Worm (Caenorhabditis elegans) whole organism, L4 larva: Measurements from ENCODE around the gene Y73B6BL.22.

Source experiments
- F10B5.3 ChIP-seq: sonication (generic microtip); optimal IDR thresholded peaks from 2 replicates; lab custom pipeline; 2016; ENCODE audit warnings: mild to moderate bottlenecking, missing genetic modification characterization, missing compliant biosample characterization
- F26F4.8 ChIP-seq: fragments of 200-800 bp; sonication (Bioruptor generic); conservative IDR thresholded peaks from 2 replicates; pipeline ENCODE4 v1.3.6; 2022; ENCODE audit warnings: missing genetic modification characterization, missing compliant biosample characterization
- F37D6.2 ChIP-seq: sonication (generic microtip); optimal IDR thresholded peaks from 2 replicates; lab custom pipeline; 2016; ENCODE audit warnings: mild to moderate bottlenecking, missing genetic modification characterization, missing compliant biosample characterization
- F44E2.7 ChIP-seq: fragments of 200-800 bp; sonication (Bioruptor generic); IDR thresholded peaks from 2 replicates; pipeline ENCODE4 v2.1.2; 2022; ENCODE audit warnings: missing genetic modification characterization, missing compliant biosample characterization
- T20F7.1 ChIP-seq: fragments of 200-800 bp; sonication (Bioruptor generic); optimal IDR thresholded peaks from 2 replicates; lab custom pipeline; 2018; ENCODE audit warnings: mild to moderate bottlenecking, missing genetic modification characterization, missing compliant biosample characterization
- Y105C5A.15 ChIP-seq: fragments of 200-800 bp; sonication (Bioruptor generic); IDR thresholded peaks from 2 replicates; pipeline ENCODE4 v1.3.6; 2022; ENCODE audit warnings: missing genetic modification characterization, missing compliant biosample characterization
- Y48G9A.11 ChIP-seq: fragments of 200-800 bp; sonication (Bioruptor generic); IDR thresholded peaks from 2 replicates; pipeline ENCODE4 v1.3.6; 2022; ENCODE audit warnings: missing genetic modification reagents, missing genetic modification characterization, missing compliant biosample characterization
- Y5F2A.4 ChIP-seq: fragments of 200-800 bp; sonication (Bioruptor generic); optimal IDR thresholded peaks from 2 replicates; lab custom pipeline; 2018; ENCODE audit warnings: mild to moderate bottlenecking, missing genetic modification characterization, missing compliant biosample characterization
- aha-1 ChIP-seq: fragments of 150-350 bp; peaks from one replicate; lab custom pipeline; 2014; ENCODE audit warnings: missing biosample characterization, missing genetic modification characterization
- ama-1 ChIP-seq: fragments of 150-350 bp; optimal IDR thresholded peaks from 2 replicates; lab custom pipeline; 2014; ENCODE audit warnings: inconsistent platforms, mixed read lengths
- attf-4 ChIP-seq: sonication (generic microtip); optimal IDR thresholded peaks from 3 replicates; lab custom pipeline; 2017; ENCODE audit warnings: missing biosample characterization, missing genetic modification characterization
- ceh-28 ChIP-seq: fragments of 150-350 bp; optimal IDR thresholded peaks from 2 replicates; lab custom pipeline; 2014; ENCODE audit warnings: missing biosample characterization, missing genetic modification reagents, missing genetic modification characterization
- ceh-62 ChIP-seq: sonication (generic microtip); optimal IDR thresholded peaks from 2 replicates; lab custom pipeline; 2017; ENCODE audit warnings: missing biosample characterization, missing genetic modification characterization
- ceh-82 ChIP-seq: sonication (generic microtip); optimal IDR thresholded peaks from 2 replicates; lab custom pipeline; 2017; ENCODE audit warnings: missing biosample characterization, missing genetic modification characterization
- ctbp-1 ChIP-seq: fragments of 200-800 bp; sonication (Bioruptor generic); IDR thresholded peaks from 2 replicates; pipeline ENCODE4 v1.3.6; 2022; ENCODE audit warnings: missing genetic modification reagents, missing genetic modification characterization, missing compliant biosample characterization
- daf-12 ChIP-seq: fragments of 150-350 bp; optimal IDR thresholded peaks from 2 replicates; lab custom pipeline; 2014; ENCODE audit warnings: missing biosample characterization, missing genetic modification reagents, missing genetic modification characterization
- daf-19 ChIP-seq: fragments of 200-800 bp; sonication (Bioruptor generic); conservative IDR thresholded peaks from 2 replicates; pipeline ENCODE4 v1.3.6; 2022; ENCODE audit warnings: missing genetic modification characterization, missing compliant biosample characterization
- dmd-8 ChIP-seq: fragments of 200-800 bp; sonication (Bioruptor generic); IDR thresholded peaks from 2 replicates; pipeline ENCODE4 v1.3.6; 2022; ENCODE audit warnings: missing genetic modification characterization, missing compliant biosample characterization
- dmd-9 ChIP-seq: fragments of 200-800 bp; sonication (Bioruptor generic); IDR thresholded peaks from 2 replicates; pipeline ENCODE4 v1.3.6; 2022; ENCODE audit warnings: missing genetic modification reagents, missing genetic modification characterization, missing compliant biosample characterization
- duxl-1 ChIP-seq: sonication (generic microtip); optimal IDR thresholded peaks from 2 replicates; lab custom pipeline; 2016; ENCODE audit warnings: mild to moderate bottlenecking, missing genetic modification characterization, moderate library complexity, missing compliant biosample characterization; ENCODE audit not compliant: poor library complexity
- dve-1 ChIP-seq: sonication (generic microtip); optimal IDR thresholded peaks from 2 replicates; lab custom pipeline; 2017; ENCODE audit warnings: antibody characterized with exemption, mild to moderate bottlenecking, missing genetic modification characterization, missing compliant biosample characterization; ENCODE audit not compliant: insufficient read depth
- egl-27 ChIP-seq: sonication (generic microtip); optimal IDR thresholded peaks from 3 replicates; lab custom pipeline; 2017; ENCODE audit warnings: missing biosample characterization, missing genetic modification reagents, missing genetic modification characterization
- fkh-10 ChIP-seq: fragments of 150-350 bp; optimal IDR thresholded peaks from 2 replicates; lab custom pipeline; 2014; ENCODE audit warnings: missing biosample characterization, missing genetic modification reagents, missing genetic modification characterization
- fos-1 ChIP-seq: fragments of 150-350 bp; optimal IDR thresholded peaks from 2 replicates; lab custom pipeline; 2014; ENCODE audit warnings: missing biosample characterization, missing genetic modification characterization
- hif-1 ChIP-seq, 2 experiments: sonication (generic microtip); optimal IDR thresholded peaks; 2 replicates each; lab custom pipeline; 2016 to 2017; ENCODE audit warnings: missing compliant biosample characterization in 2 of 2, missing genetic modification characterization in 2 of 2, missing genetic modification reagents in 2 of 2, missing genotype in 2 of 2, mild to moderate bottlenecking in 1 of 2
- hlh-30 ChIP-seq: sonication (generic microtip); optimal IDR thresholded peaks from 2 replicates; lab custom pipeline; 2017; ENCODE audit warnings: antibody characterized with exemption, mild to moderate bottlenecking, missing genetic modification characterization, missing compliant biosample characterization; ENCODE audit not compliant: insufficient read depth
- hmg-1.1 ChIP-seq: fragments of 200-800 bp; sonication (Bioruptor generic); IDR thresholded peaks from 2 replicates; pipeline ENCODE4 v1.3.6; 2022; ENCODE audit warnings: missing genetic modification reagents, missing genetic modification characterization, missing compliant biosample characterization
- lin-13 ChIP-seq: fragments of 150-350 bp; optimal IDR thresholded peaks from 2 replicates; lab custom pipeline; 2014; ENCODE audit warnings: missing biosample characterization, missing genetic modification reagents, missing genetic modification characterization
- mdt-29 ChIP-seq: fragments of 200-800 bp; sonication (Bioruptor generic); IDR thresholded peaks from 2 replicates; pipeline ENCODE4 v1.3.6; 2022; ENCODE audit warnings: missing genetic modification reagents, missing genetic modification characterization, missing compliant biosample characterization
- mep-1 ChIP-seq: fragments of 150-350 bp; sonication (generic microtip); optimal IDR thresholded peaks from 3 replicates; lab custom pipeline; 2014; ENCODE audit warnings: missing biosample characterization, missing genetic modification characterization
- mes-2 ChIP-seq: sonication (generic microtip); optimal IDR thresholded peaks from 2 replicates; lab custom pipeline; 2016; ENCODE audit warnings: missing genotype, mild to moderate bottlenecking, missing genetic modification characterization, missing compliant biosample characterization; ENCODE audit not compliant: poor library complexity, severe bottlenecking
- mxl-2 ChIP-seq: fragments of 200-800 bp; sonication (Bioruptor generic); conservative IDR thresholded peaks from 2 replicates; pipeline ENCODE4 v1.3.6; 2022; ENCODE audit warnings: missing genetic modification reagents, missing genetic modification characterization, missing compliant biosample characterization
- mxl-3 ChIP-seq: fragments of 200-800 bp; sonication (Bioruptor generic); optimal IDR thresholded peaks from 2 replicates; lab custom pipeline; 2018; ENCODE audit warnings: mild to moderate bottlenecking, missing genetic modification characterization, missing compliant biosample characterization
- nhr-25 ChIP-seq: sonication (generic microtip); optimal IDR thresholded peaks from 2 replicates; lab custom pipeline; 2017; ENCODE audit warnings: missing genetic modification characterization, mild to moderate bottlenecking, missing compliant biosample characterization, antibody characterized with exemption, moderate library complexity, borderline replicate concordance; ENCODE audit not compliant: insufficient read depth
- nhr-28 ChIP-seq: fragments of 150-350 bp; optimal IDR thresholded peaks from 2 replicates; lab custom pipeline; 2014; ENCODE audit warnings: missing biosample characterization, missing genetic modification characterization
- nhr-42 ChIP-seq: fragments of 200-800 bp; sonication (Bioruptor generic); IDR thresholded peaks from 2 replicates; pipeline ENCODE4 v1.3.6; 2022; ENCODE audit warnings: missing genetic modification characterization, missing compliant biosample characterization
- nhr-48 ChIP-seq: sonication (generic microtip); optimal IDR thresholded peaks from 2 replicates; lab custom pipeline; 2016; ENCODE audit warnings: mild to moderate bottlenecking, missing genetic modification characterization, missing compliant biosample characterization
- nhr-77 ChIP-seq: fragments of 150-350 bp; optimal IDR thresholded peaks from 2 replicates; lab custom pipeline; 2014; ENCODE audit warnings: missing biosample characterization, missing genetic modification characterization
- php-3 ChIP-seq: fragments of 200-800 bp; sonication (Bioruptor generic); IDR thresholded peaks from 2 replicates; pipeline ENCODE4 v1.3.6; 2022; ENCODE audit warnings: missing genetic modification reagents, missing genetic modification characterization, missing compliant biosample characterization
- saeg-2 ChIP-seq: fragments of 200-800 bp; sonication (Bioruptor generic); IDR thresholded peaks from 2 replicates; pipeline ENCODE4 v1.3.6; 2022; ENCODE audit warnings: missing genetic modification reagents, missing genetic modification characterization, missing compliant biosample characterization
- snpc-4 ChIP-seq: fragments of 150-350 bp; optimal IDR thresholded peaks from 2 replicates; lab custom pipeline; 2014; ENCODE audit warnings: missing biosample characterization, missing genetic modification characterization
- spr-1 ChIP-seq: sonication (generic microtip); optimal IDR thresholded peaks from 2 replicates; lab custom pipeline; 2016; ENCODE audit warnings: mild to moderate bottlenecking, missing genetic modification characterization, missing compliant biosample characterization
- spr-3 ChIP-seq: fragments of 200-800 bp; sonication (Bioruptor generic); optimal IDR thresholded peaks from 2 replicates; lab custom pipeline; 2018; ENCODE audit warnings: mild to moderate bottlenecking, missing genetic modification characterization, missing compliant biosample characterization
- tag-97 ChIP-seq: fragments of 200-800 bp; sonication (Bioruptor generic); IDR thresholded peaks from 2 replicates; pipeline ENCODE4 v1.3.6; 2022; ENCODE audit warnings: missing genetic modification characterization, missing compliant biosample characterization
- tra-1 ChIP-seq: fragments of 200-800 bp; sonication (Bioruptor generic); IDR thresholded peaks from 2 replicates; pipeline ENCODE4 v1.3.6; 2022; ENCODE audit warnings: missing genetic modification reagents, missing genetic modification characterization, missing compliant biosample characterization
- vab-7 ChIP-seq: fragments of 200-800 bp; sonication (Bioruptor generic); IDR thresholded peaks from 2 replicates; pipeline ENCODE4 v1.3.6; 2022; ENCODE audit warnings: missing genetic modification reagents, missing genetic modification characterization, missing compliant biosample characterization
- zag-1 ChIP-seq: fragments of 150-350 bp; optimal IDR thresholded peaks from 2 replicates; lab custom pipeline; 2014; ENCODE audit warnings: missing biosample characterization, missing genetic modification characterization
- zfp-2 ChIP-seq: sonication (generic microtip); optimal IDR thresholded peaks from 2 replicates; lab custom pipeline; 2016; ENCODE audit warnings: mild to moderate bottlenecking, missing genetic modification characterization, missing compliant biosample characterization
- zfp-3 ChIP-seq: fragments of 200-800 bp; sonication (Bioruptor generic); conservative IDR thresholded peaks from 2 replicates; pipeline ENCODE4 v1.3.6; 2022; ENCODE audit warnings: missing genetic modification reagents, missing genetic modification characterization, missing compliant biosample characterization
- zip-11 ChIP-seq: fragments of 200-800 bp; sonication (Bioruptor generic); IDR thresholded peaks from 2 replicates; pipeline ENCODE4 v1.3.6; 2022; ENCODE audit warnings: missing genetic modification characterization, missing compliant biosample characterization
- ztf-11 ChIP-seq: fragments of 150-350 bp; optimal IDR thresholded peaks from 2 replicates; lab custom pipeline; 2014; ENCODE audit warnings: missing biosample characterization, missing genetic modification characterization

The Y73B6BL.22 gene

ce11 chrIV:6442016-6442618 is 25.7 kb upstream of the Y73B6BL.22 start:
- no peak for TF ChIP-seq vab-7 (GFP tag; lab: Robert Waterston, UW)
- no peak for TF ChIP-seq tag-97 (GFP tag; lab: Robert Waterston, UW)
- TF ChIP-seq spr-1 (tag; lab: Kevin White, UChicago): no peak
- no peak for TF ChIP-seq nhr-25
- no peak for TF ChIP-seq attf-4 (tag; lab: Kevin White, UChicago)
- peak; percentile 65; the same call in 1 of the 2 replicates for TF ChIP-seq php-3 (GFP tag; lab: Robert Waterston, UW)
- peak; percentile 32 for TF ChIP-seq nhr-77 (tag; lab: Kevin White, UChicago)
- TF ChIP-seq ctbp-1 (GFP tag; lab: Robert Waterston, UW): no peak
- TF ChIP-seq nhr-48 (tag; lab: Kevin White, UChicago): peak; percentile 58
- no peak for TF ChIP-seq ceh-62 (tag; lab: Kevin White, UChicago)
- no peak for TF ChIP-seq zfp-3
- TF ChIP-seq spr-3 (GFP tag; lab: Kevin White, UChicago): no peak
- no peak for TF ChIP-seq zag-1 (tag; lab: Kevin White, UChicago)
- TF ChIP-seq daf-19 (GFP tag; lab: Robert Waterston, UW): 0 out of 2 replicates have a peak, but pooled peaks have one; percentile 22
- TF ChIP-seq ztf-11 (tag; lab: Kevin White, UChicago): no peak
- TF ChIP-seq T20F7.1 (GFP tag; lab: Kevin White, UChicago): no peak
- TF ChIP-seq aha-1 (tag; lab: Kevin White, UChicago): peak; percentile 19
- TF ChIP-seq nhr-28 (tag; lab: Kevin White, UChicago): peak; percentile 48
- TF ChIP-seq dmd-9 (GFP tag; lab: Robert Waterston, UW): no peak
- no peak for TF ChIP-seq ceh-82 (tag; lab: Kevin White, UChicago)
- no peak for TF ChIP-seq egl-27 (tag; lab: Kevin White, UChicago)
- TF ChIP-seq mxl-3: no peak
- TF ChIP-seq F37D6.2 (tag; lab: Kevin White, UChicago): no peak
- TF ChIP-seq F10B5.3 (tag; lab: Kevin White, UChicago): no peak
- no peak for TF ChIP-seq hif-1 (tag; optimal IDR thresholded peaks at IDR 0.05; lab: Kevin White, UChicago)
- TF ChIP-seq lin-13 (GFP tag; lab: Kevin White, UChicago): no peak
- no peak for TF ChIP-seq mxl-2
- TF ChIP-seq zfp-2 (tag; lab: Kevin White, UChicago): no peak
- TF ChIP-seq fos-1 (tag; lab: Kevin White, UChicago): no peak
- TF ChIP-seq zip-11: no peak
- TF ChIP-seq F26F4.8 (GFP tag; lab: Robert Waterston, UW): no peak
- TF ChIP-seq saeg-2 (GFP tag; lab: Robert Waterston, UW): no peak
- TF ChIP-seq Y105C5A.15 (GFP tag; lab: Robert Waterston, UW): no peak
- 0 out of 2 replicates have a peak, but pooled peaks have one; percentile 12 for TF ChIP-seq hmg-1.1 (GFP tag; lab: Robert Waterston, UW)
- no peak for TF ChIP-seq mdt-29 (GFP tag; lab: Robert Waterston, UW)
- no peak for TF ChIP-seq ama-1
- no peak for TF ChIP-seq mes-2 (tag; lab: Kevin White, UChicago)
- no peak for TF ChIP-seq F44E2.7 (GFP tag; lab: Robert Waterston, UW)
- TF ChIP-seq fkh-10 (GFP tag; lab: Kevin White, UChicago): no peak
- TF ChIP-seq Y5F2A.4 (GFP tag; lab: Kevin White, UChicago): no peak
- no peak for TF ChIP-seq mep-1 (tag; lab: Kevin White, UChicago)
- TF ChIP-seq snpc-4 (tag; lab: Kevin White, UChicago): no peak
- peak; percentile 3 for TF ChIP-seq hlh-30 (tag; lab: Kevin White, UChicago)
- no peak for TF ChIP-seq nhr-42 (GFP tag; lab: Robert Waterston, UW)
- TF ChIP-seq daf-12 (tag; lab: Kevin White, UChicago): no peak
- TF ChIP-seq ceh-28 (tag; lab: Kevin White, UChicago): no peak
- TF ChIP-seq dve-1 (tag; lab: Kevin White, UChicago): peak; percentile 69
- no peak for TF ChIP-seq tra-1 (GFP tag; lab: Robert Waterston, UW)
- no peak for TF ChIP-seq duxl-1 (tag; lab: Kevin White, UChicago)
- TF ChIP-seq Y48G9A.11 (GFP tag; lab: Robert Waterston, UW): no peak
- no peak for TF ChIP-seq dmd-8 (GFP tag; lab: Robert Waterston, UW)
